Fruit fly (Drosophila melanogaster) whole organism, embryonic: ENCODE results near the gene CG32483.
A peak's percentile ranks its signal among the peaks of the same experiment; 100 is the strongest.

ENCODE experiments used
- Antp ChIP-seq: fragments of 200-800 bp; sonication (Bioruptor generic); optimal IDR thresholded peaks from 3 replicates; lab custom pipeline; 2016; ENCODE audit warnings: missing biosample characterization, missing genetic modification characterization
- Asciz ChIP-seq: fragments of 200-800 bp; sonication (Bioruptor generic); optimal IDR thresholded peaks from 2 replicates; lab custom pipeline; 2017; ENCODE audit warnings: missing biosample characterization, mild to moderate bottlenecking, missing genetic modification characterization, missing genetic modification reagents
- Awh ChIP-seq: fragments of 200-800 bp; sonication (Bioruptor generic); IDR thresholded peaks from 2 replicates; pipeline ENCODE4, ENCODE4 v1.3.6; 2022; ENCODE audit warnings: missing biosample characterization, missing genetic modification characterization
- CG10979 ChIP-seq: fragments of 200-800 bp; sonication (Bioruptor generic); optimal IDR thresholded peaks from 2 replicates; lab custom pipeline; 2018; ENCODE audit warnings: missing biosample characterization, mild to moderate bottlenecking, missing genetic modification characterization, moderate library complexity
- CG11398 ChIP-seq: fragments of 200-800 bp; sonication (Bioruptor generic); optimal IDR thresholded peaks from 2 replicates; lab custom pipeline; 2016; ENCODE audit warnings: missing biosample characterization, missing genetic modification characterization
- CG13894 ChIP-seq: fragments of 200-800 bp; sonication (Bioruptor generic); optimal IDR thresholded peaks from 3 replicates; lab custom pipeline; 2018; ENCODE audit warnings: missing biosample characterization, mild to moderate bottlenecking, missing genetic modification characterization, moderate library complexity
- CG14441 ChIP-seq: fragments of 200-800 bp; sonication (Bioruptor generic); IDR thresholded peaks from 2 replicates; pipeline ENCODE4 v1.3.6; 2022; ENCODE audit warnings: missing biosample characterization, missing genetic modification characterization
- CG15696 ChIP-seq: fragments of 200-800 bp; sonication (Bioruptor generic); optimal IDR thresholded peaks from 2 replicates; lab custom pipeline; 2019; ENCODE audit warnings: missing biosample characterization, mild to moderate bottlenecking, missing genetic modification characterization, moderate library complexity
- CG16813 ChIP-seq: fragments of 200-800 bp; sonication (Bioruptor generic); IDR thresholded peaks from 3 replicates; pipeline ENCODE4 v1.3.6; 2022; ENCODE audit warnings: missing biosample characterization, missing genetic modification characterization; ENCODE audit not compliant: partially characterized antibody
- CG16863 ChIP-seq: fragments of 200-800 bp; sonication (Bioruptor generic); optimal IDR thresholded peaks from 3 replicates; lab custom pipeline; 2016; ENCODE audit warnings: missing biosample characterization, missing genetic modification characterization
- CG17328 ChIP-seq: fragments of 200-800 bp; sonication (Bioruptor generic); IDR thresholded peaks from 2 replicates; pipeline ENCODE4 v1.3.6; 2022; ENCODE audit warnings: missing biosample characterization, missing genetic modification characterization
- CG1792 ChIP-seq: fragments of 200-800 bp; sonication (Bioruptor generic); optimal IDR thresholded peaks from 2 replicates; lab custom pipeline; 2016; ENCODE audit warnings: missing biosample characterization, missing genetic modification characterization
- CG2875 ChIP-seq: fragments of 200-800 bp; sonication (Bioruptor generic); optimal IDR thresholded peaks from 2 replicates; lab custom pipeline; 2017; ENCODE audit warnings: missing biosample characterization, mild to moderate bottlenecking, missing genetic modification characterization, missing genetic modification reagents
- CG30403 ChIP-seq: fragments of 200-800 bp; sonication (Bioruptor generic); optimal IDR thresholded peaks from 3 replicates; lab custom pipeline; 2016; ENCODE audit warnings: missing biosample characterization, missing genetic modification characterization
- CG31365 ChIP-seq: fragments of 200-800 bp; sonication (Bioruptor generic); optimal IDR thresholded peaks from 2 replicates; lab custom pipeline; 2018; ENCODE audit warnings: missing biosample characterization, mild to moderate bottlenecking, missing genetic modification characterization
- CG3847 ChIP-seq: fragments of 200-800 bp; sonication (Bioruptor generic); IDR thresholded peaks from 2 replicates; pipeline ENCODE4 v1.3.6; 2022; ENCODE audit warnings: missing biosample characterization, missing genetic modification characterization
- CG6765 ChIP-seq: fragments of 200-800 bp; sonication (Bioruptor generic); optimal IDR thresholded peaks from 3 replicates; lab custom pipeline; 2017; ENCODE audit warnings: missing biosample characterization, mild to moderate bottlenecking, missing genetic modification characterization
- CG6791 ChIP-seq: fragments of 200-800 bp; sonication (Bioruptor generic); IDR thresholded peaks from 3 replicates; pipeline ENCODE4 v1.3.6; 2022; ENCODE audit warnings: missing biosample characterization, missing genetic modification characterization; ENCODE audit not compliant: partially characterized antibody
- CG7745 ChIP-seq: fragments of 200-800 bp; sonication (Bioruptor generic); optimal IDR thresholded peaks from 2 replicates; lab custom pipeline; 2018; ENCODE audit warnings: missing biosample characterization, mild to moderate bottlenecking, missing genetic modification characterization, moderate library complexity
- CG9609 ChIP-seq: fragments of 200-800 bp; sonication (Bioruptor generic); optimal IDR thresholded peaks from 3 replicates; lab custom pipeline; 2016; ENCODE audit warnings: missing biosample characterization, missing genetic modification characterization
- CG9932 ChIP-seq: fragments of 200-800 bp; sonication (Bioruptor generic); IDR thresholded peaks from 2 replicates; pipeline ENCODE4 v1.3.6; 2022; ENCODE audit warnings: missing biosample characterization, missing genetic modification characterization
- D ChIP-seq, 2 experiments: fragments of 200-800 bp in 1 of 2; fragments of >200 bp in 1 of 2; sonication (Bioruptor generic) in 1 of 2; optimal IDR thresholded peaks; 2 replicates in 1 of 2; 3 replicates in 1 of 2; lab custom pipeline; 2017; ENCODE audit warnings: mild to moderate bottlenecking in 1 of 2, missing biosample characterization in 1 of 2, missing genetic modification characterization in 1 of 2, missing genetic modification reagents in 1 of 2
- Fer3 ChIP-seq: fragments of 200-800 bp; sonication (Bioruptor generic); optimal IDR thresholded peaks from 2 replicates; lab custom pipeline; 2018; ENCODE audit warnings: missing biosample characterization, mild to moderate bottlenecking, missing genetic modification characterization, moderate library complexity
- Hey ChIP-seq: fragments of 200-800 bp; sonication (Bioruptor generic); optimal IDR thresholded peaks from 3 replicates; lab custom pipeline; 2018; ENCODE audit warnings: missing biosample characterization, mild to moderate bottlenecking, missing genetic modification characterization
- Hmx ChIP-seq: fragments of 200-800 bp; sonication (Bioruptor generic); optimal IDR thresholded peaks from 2 replicates; lab custom pipeline; 2016; ENCODE audit warnings: missing biosample characterization, missing genetic modification characterization
- Lhr ChIP-seq: fragments of 200-800 bp; sonication (Bioruptor generic); optimal IDR thresholded peaks from 3 replicates; lab custom pipeline; 2017; ENCODE audit warnings: mild to moderate bottlenecking, missing biosample characterization, missing genetic modification reagents, missing genetic modification characterization
- NC2β ChIP-seq: fragments of 200-800 bp; sonication (Bioruptor generic); optimal IDR thresholded peaks from 2 replicates; lab custom pipeline; 2016; ENCODE audit warnings: missing biosample characterization, missing genetic modification characterization
- Ravus ChIP-seq: fragments of 200-800 bp; sonication (Bioruptor generic); IDR thresholded peaks from 2 replicates; pipeline ENCODE4 v1.3.6; 2022; ENCODE audit warnings: missing biosample characterization, missing genetic modification characterization
- Stat92E ChIP-seq, 3 experiments: fragments of >200 bp in 2 of 3; fragments of 200-800 bp in 1 of 3; sonication (Bioruptor generic) in 1 of 3; optimal IDR thresholded peaks; 2 replicates each; lab custom pipeline; 2017 to 2019; ENCODE audit warnings: missing biosample characterization in 3 of 3, missing genetic modification characterization in 3 of 3, mild to moderate bottlenecking in 1 of 3, moderate library complexity in 1 of 3
- Vsx1 ChIP-seq: fragments of 200-800 bp; sonication (Bioruptor generic); optimal IDR thresholded peaks from 2 replicates; lab custom pipeline; 2017; ENCODE audit warnings: missing biosample characterization, mild to moderate bottlenecking, missing genetic modification characterization, missing genetic modification reagents
- Xbp1 ChIP-seq: fragments of 200-800 bp; sonication (Bioruptor generic); optimal IDR thresholded peaks from 3 replicates; lab custom pipeline; 2016; ENCODE audit warnings: missing biosample characterization, mild to moderate bottlenecking, missing genetic modification characterization
- ara ChIP-seq: fragments of 200-800 bp; sonication (Bioruptor generic); IDR thresholded peaks from 2 replicates; pipeline ENCODE4 v1.3.6; 2022; ENCODE audit warnings: missing biosample characterization, missing genetic modification characterization
- az2 ChIP-seq: fragments of 200-800 bp; sonication (Bioruptor generic); optimal IDR thresholded peaks from 3 replicates; lab custom pipeline; 2016; ENCODE audit warnings: missing biosample characterization, missing genetic modification characterization
- bab2 ChIP-seq: fragments of 200-800 bp; sonication (Bioruptor generic); optimal IDR thresholded peaks from 2 replicates; lab custom pipeline; 2016; ENCODE audit warnings: missing biosample characterization, missing genetic modification characterization
- cg ChIP-seq: fragments of 200-800 bp; sonication (Bioruptor generic); optimal IDR thresholded peaks from 3 replicates; lab custom pipeline; 2019; ENCODE audit warnings: missing biosample characterization, mild to moderate bottlenecking, missing genetic modification characterization, moderate library complexity
- chif ChIP-seq, 2 experiments: fragments of 200-800 bp; sonication (Bioruptor generic); optimal IDR thresholded peaks; 3 replicates each; lab custom pipeline; 2016; ENCODE audit warnings: missing biosample characterization in 2 of 2, missing genetic modification characterization in 2 of 2
- chinmo ChIP-seq: fragments of 200-800 bp; sonication (Bioruptor generic); IDR thresholded peaks from 4 replicates; pipeline ENCODE4 v1.3.6; 2022; ENCODE audit warnings: missing biosample characterization, missing genetic modification characterization; ENCODE audit not compliant: partially characterized antibody
- chm ChIP-seq: fragments of 200-800 bp; sonication (Bioruptor generic); IDR thresholded peaks from 2 replicates; pipeline ENCODE4 v1.3.6; 2022; ENCODE audit warnings: missing biosample characterization, missing genetic modification characterization
- grau ChIP-seq: fragments of 200-800 bp; optimal IDR thresholded peaks from 3 replicates; lab custom pipeline; 2019; ENCODE audit warnings: missing biosample characterization, mild to moderate bottlenecking, missing genetic modification characterization, moderate library complexity
- hth ChIP-seq: fragments of >200 bp; optimal IDR thresholded peaks from 2 replicates; lab custom pipeline; 2017; ENCODE audit warnings: inconsistent platforms
- lab ChIP-seq: fragments of 200-800 bp; sonication (Bioruptor generic); optimal IDR thresholded peaks from 3 replicates; lab custom pipeline; 2017; ENCODE audit warnings: missing biosample characterization, missing genetic modification characterization, mild to moderate bottlenecking, moderate library complexity, missing genetic modification reagents
- lov ChIP-seq, 2 experiments: fragments of 200-800 bp in 1 of 2; fragments of >200 bp in 1 of 2; sonication (Bioruptor generic) in 1 of 2; IDR thresholded peaks in 1 of 2; optimal IDR thresholded peaks in 1 of 2; 2 replicates in 1 of 2; 3 replicates in 1 of 2; pipeline versions ENCODE4 v1.3.6 to Lab custom; 2017 to 2022; ENCODE audit warnings: missing biosample characterization in 1 of 2, missing genetic modification characterization in 1 of 2
- pzg ChIP-seq: fragments of 200-800 bp; sonication (Bioruptor generic); optimal IDR thresholded peaks from 3 replicates; lab custom pipeline; 2018; ENCODE audit warnings: missing biosample characterization, mild to moderate bottlenecking, missing genetic modification characterization, moderate library complexity
- rib ChIP-seq: fragments of 200-800 bp; sonication (Bioruptor generic); IDR thresholded peaks from 2 replicates; pipeline ENCODE4 v1.3.6; 2022; ENCODE audit warnings: missing biosample characterization, missing genetic modification characterization
- sd ChIP-seq: fragments of 200-800 bp; sonication (Bioruptor generic); optimal IDR thresholded peaks from 3 replicates; lab custom pipeline; 2018; ENCODE audit warnings: missing biosample characterization, mild to moderate bottlenecking, missing genetic modification characterization, moderate library complexity
- sens ChIP-seq: fragments of 200-800 bp; sonication (Bioruptor generic); peaks from one replicate; lab custom pipeline; 2016; ENCODE audit warnings: missing biosample characterization, missing genetic modification characterization
- slbo ChIP-seq: fragments of 200-800 bp; sonication (Bioruptor generic); IDR thresholded peaks from 2 replicates; pipeline ENCODE4 v1.3.6; 2022; ENCODE audit warnings: missing biosample characterization, missing genetic modification characterization
- sqz ChIP-seq: fragments of 200-800 bp; sonication (Bioruptor generic); optimal IDR thresholded peaks from 3 replicates; lab custom pipeline; 2018; ENCODE audit warnings: missing biosample characterization, mild to moderate bottlenecking, missing genetic modification characterization
- sr ChIP-seq: fragments of 200-800 bp; sonication (Bioruptor generic); IDR thresholded peaks from 3 replicates; pipeline ENCODE4 v1.3.6; 2022; ENCODE audit warnings: missing biosample characterization, missing genetic modification characterization

The CG32483 gene

dm6 chr3L:692699-693098 lies 2.8 kb upstream of the CG32483 start, which contains the start of gene Vti1a (continued):
- TF ChIP-seq Xbp1 (GFP tag; lab: Kevin White, UChicago) (no peak), CG1792 (GFP tag; lab: Kevin White, UChicago) (no peak), CG10979 (tag; lab: Kevin White, UChicago) (no peak), Hey (tag; lab: Kevin White, UChicago) (no peak), CG3847 (peak; percentile 49; the same call in 1 of the 2 replicates), CG16813 (GFP tag; lab: Robert Waterston, UW) (0 out of 3 replicates have a peak, but pooled peaks have one; percentile 31), Hmx (GFP tag; lab: Kevin White, UChicago) (no peak), CG17328 (GFP tag; lab: Robert Waterston, UW) (no peak), CG30403 (no peak), CG16863 (no peak), sqz (no peak), CG11398 (no peak), CG9609 (no peak), Lhr (GFP tag; lab: Kevin White, UChicago) (peak; percentile 85), CG7745 (tag; lab: Kevin White, UChicago) (no peak), grau (tag; lab: Kevin White, UChicago) (peak; percentile 2), hth (lab: Kevin White, UChicago) (no peak), NC2β (GFP tag; lab: Kevin White, UChicago) (no peak), CG13894 (tag; lab: Kevin White, UChicago) (peak; percentile 86)

dm6 chr3L:687858-688257 lies 2.0 kb downstream of the CG32483 start, which contains the start of gene hiro:
Gene hiro, minus strand, starts transcription at chr3L:687958.
- TF ChIP-seq CG15696 (tag; lab: Kevin White, UChicago) = no peak
- no peak for TF ChIP-seq Fer3 (tag; lab: Kevin White, UChicago)
- no peak for TF ChIP-seq CG6765
- no peak for TF ChIP-seq Ravus (GFP tag; lab: Robert Waterston, UW)
- TF ChIP-seq slbo (GFP tag; lab: Robert Waterston, UW) = no peak
- TF ChIP-seq az2 (GFP tag; lab: Kevin White, UChicago) = no peak
- no peak for TF ChIP-seq CG6791
- no peak for TF ChIP-seq CG2875
- 0 out of 4 replicates have a peak, but pooled peaks have one; percentile 8 for TF ChIP-seq chinmo (GFP tag; lab: Robert Waterston, UW)
- TF ChIP-seq chif (GFP tag; optimal IDR thresholded peaks at IDR 0.05; lab: Kevin White, UChicago) = no peak
- no peak for TF ChIP-seq CG14441 (GFP tag; lab: Robert Waterston, UW)
- no peak for TF ChIP-seq CG13894 (tag; lab: Kevin White, UChicago)
- no peak for TF ChIP-seq lov (optimal IDR thresholded peaks at IDR 0.05; lab: Kevin White, UChicago)
- TF ChIP-seq lov (GFP tag; IDR thresholded peaks at IDR 0.05; lab: Robert Waterston, UW) = no peak
- no peak for TF ChIP-seq ara
- TF ChIP-seq CG31365 = no peak
- no peak for TF ChIP-seq Vsx1 (GFP tag; lab: Kevin White, UChicago)
- TF ChIP-seq sd (tag; lab: Kevin White, UChicago) = peak; percentile 32
- no peak for TF ChIP-seq bab2 (GFP tag; lab: Kevin White, UChicago)

DNA sequence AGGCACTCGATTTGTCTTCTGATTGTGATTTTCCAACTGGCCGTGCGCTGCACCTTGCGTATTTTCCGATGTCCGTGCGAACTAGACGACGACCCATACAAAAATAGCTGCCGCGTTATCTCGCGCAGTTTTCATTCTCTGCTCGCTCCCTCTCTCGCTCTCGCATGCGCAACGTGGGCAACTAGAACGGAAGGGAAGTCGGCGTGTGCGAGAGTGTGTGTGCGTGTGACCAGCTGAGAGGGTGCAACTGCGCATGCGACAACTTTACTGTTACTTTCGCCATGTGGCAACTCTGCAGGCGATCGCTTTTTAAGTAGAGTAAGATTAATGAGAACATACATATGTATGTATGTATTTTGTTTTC lies 4.5 kb downstream of the CG32483 start, which contains the start of gene ebd1:
TSS of gene ebd1 (minus strand) at position 109 of the 364 bp plus-strand sequence.
- no peak for TF ChIP-seq Awh (GFP tag; lab: Robert Waterston, UW)
- TF ChIP-seq CG30403 = no peak
- TF ChIP-seq CG9932 = no peak
- 0 out of 3 replicates have a peak, but pooled peaks have one; percentile 3 for TF ChIP-seq sr (GFP tag; lab: Robert Waterston, UW)
- TF ChIP-seq sens (GFP tag; lab: Kevin White, UChicago) = peak; percentile 34
- TF ChIP-seq D (optimal IDR thresholded peaks at IDR 0.05; lab: Kevin White, UChicago) = peak; percentile 65
- no peak for TF ChIP-seq D (GFP tag; optimal IDR thresholded peaks at IDR 0.05; lab: Kevin White, UChicago)
- TF ChIP-seq Asciz (GFP tag; lab: Kevin White, UChicago) = no peak
- peak; percentile 44 for TF ChIP-seq lab (GFP tag; lab: Kevin White, UChicago)
- TF ChIP-seq chm (GFP tag; lab: Robert Waterston, UW) = no peak
- peak; percentile 24 for TF ChIP-seq pzg (GFP tag; lab: Kevin White, UChicago)
- TF ChIP-seq cg (GFP tag; lab: Kevin White, UChicago) = peak; percentile 94
- TF ChIP-seq Stat92E (GFP tag; optimal IDR thresholded peaks at IDR 0.05; lab: Kevin White, UChicago) = no peak
- TF ChIP-seq Antp (GFP tag; lab: Kevin White, UChicago) = no peak
- no peak for TF ChIP-seq rib (GFP tag; lab: Robert Waterston, UW)
- no peak for TF ChIP-seq CG16863
